Worm (Caenorhabditis elegans) whole organism, L1 larva: Measurements from ENCODE around the gene nspa-9.

Experiments used
- aly-2 ChIP-seq: fragments of 150-350 bp; optimal IDR thresholded peaks from 2 replicates; lab custom pipeline; 2014; ENCODE audit warnings: missing biosample characterization, missing genetic modification characterization
- ama-1 ChIP-seq: fragments of 150-350 bp; optimal IDR thresholded peaks from 2 replicates; lab custom pipeline; 2014
- ets-5 ChIP-seq: fragments of 200-800 bp; sonication (Bioruptor generic); IDR thresholded peaks from 2 replicates; pipeline ENCODE4 v1.3.6; 2022; ENCODE audit warnings: missing genetic modification characterization, missing compliant biosample characterization
- fos-1 ChIP-seq: fragments of 150-350 bp; optimal IDR thresholded peaks from 2 replicates; lab custom pipeline; 2014; ENCODE audit warnings: missing biosample characterization, missing genetic modification characterization
- nhr-19 ChIP-seq: fragments of 200-800 bp; sonication (Bioruptor generic); conservative IDR thresholded peaks from 2 replicates; pipeline ENCODE4 v1.3.6; 2022; ENCODE audit warnings: missing genetic modification characterization, missing compliant biosample characterization
- ztf-11 ChIP-seq, 2 experiments: sonication (generic microtip); optimal IDR thresholded peaks; 2 replicates each; lab custom pipeline; 2016 to 2017; ENCODE audit warnings: missing genetic modification characterization in 2 of 2, missing biosample characterization in 1 of 2, missing compliant biosample characterization in 1 of 2

- TF ChIP-seq ztf-11 (tag; optimal IDR thresholded peaks at IDR 0.05; lab: Kevin White, UChicago) (no peak), ama-1 (lab: Kevin White, UChicago) (no peak), nhr-19 (GFP tag; lab: Robert Waterston, UW) (no peak), ets-5 (GFP tag; lab: Robert Waterston, UW) (no peak), aly-2 (tag; lab: Kevin White, UChicago) (no peak), fos-1 (tag; lab: Kevin White, UChicago) (no peak)
Observed at ce11 chrX:11765860-11766259, 27.0 kb downstream of the nspa-9 start.
